Worm (Caenorhabditis elegans) whole organism, L1 larva: ENCODE results near the gene Y41D4B.24.

Experiments
- C04F5.9 ChIP-seq: sonication (generic microtip); optimal IDR thresholded peaks from 2 replicates; lab custom pipeline; 2016; ENCODE audit warnings: missing genetic modification characterization, missing compliant biosample characterization
- C16A3.4 ChIP-seq: fragments of 150-350 bp; optimal IDR thresholded peaks from 2 replicates; lab custom pipeline; 2014; ENCODE audit warnings: missing biosample characterization, missing genetic modification characterization
- F16B12.6 ChIP-seq: fragments of 150-350 bp; optimal IDR thresholded peaks from 2 replicates; lab custom pipeline; 2014; ENCODE audit warnings: missing biosample characterization, missing genetic modification characterization
- aha-1 ChIP-seq: fragments of 150-350 bp; optimal IDR thresholded peaks from 2 replicates; lab custom pipeline; 2014; ENCODE audit warnings: missing biosample characterization, missing genetic modification characterization
- aly-2 ChIP-seq: fragments of 150-350 bp; optimal IDR thresholded peaks from 2 replicates; lab custom pipeline; 2014; ENCODE audit warnings: missing biosample characterization, missing genetic modification characterization
- ama-1 ChIP-seq: fragments of 150-350 bp; optimal IDR thresholded peaks from 2 replicates; lab custom pipeline; 2014
- blmp-1 ChIP-seq: fragments of 150-350 bp; optimal IDR thresholded peaks from 2 replicates; lab custom pipeline; 2014; ENCODE audit warnings: missing biosample characterization, missing genetic modification characterization
- ceh-90 ChIP-seq: sonication (generic microtip); optimal IDR thresholded peaks from 2 replicates; lab custom pipeline; 2016; ENCODE audit warnings: missing genetic modification characterization, missing compliant biosample characterization
- efl-1 ChIP-seq, 4 experiments: fragments of 150-350 bp; optimal IDR thresholded peaks in 3 of 4; peaks in 1 of 4; 1 replicate in 1 of 4; 2 replicates in 3 of 4; lab custom pipeline; 2014; ENCODE audit warnings: missing biosample characterization in 2 of 4, missing genetic modification characterization in 2 of 4, missing genetic modification reagents in 2 of 4
- egl-27 ChIP-seq, 2 experiments: fragments of 150-350 bp in 1 of 2; sonication (generic microtip); optimal IDR thresholded peaks; 3 replicates each; lab custom pipeline; 2017 to 2018; ENCODE audit warnings: missing biosample characterization in 2 of 2, missing genetic modification characterization in 2 of 2, missing genetic modification reagents in 2 of 2
- elt-3 ChIP-seq, 6 experiments: fragments of 150-350 bp in 1 of 6; sonication (generic microtip); optimal IDR thresholded peaks; 2 replicates each; lab custom pipeline; 2017 to 2018; ENCODE audit warnings: missing biosample characterization in 6 of 6, missing genetic modification characterization in 6 of 6, inconsistent platforms in 1 of 6
- fkh-10 ChIP-seq: sonication (generic microtip); optimal IDR thresholded peaks from 2 replicates; lab custom pipeline; 2017; ENCODE audit warnings: missing biosample characterization, missing genetic modification reagents, missing genetic modification characterization
- fkh-4 ChIP-seq: sonication (generic microtip); optimal IDR thresholded peaks from 2 replicates; lab custom pipeline; 2016; ENCODE audit warnings: missing compliant biosample characterization, missing genetic modification characterization, borderline replicate concordance
- fkh-8 ChIP-seq: sonication (generic microtip); optimal IDR thresholded peaks from 2 replicates; lab custom pipeline; 2016; ENCODE audit warnings: mild to moderate bottlenecking, missing genetic modification characterization, missing compliant biosample characterization
- grh-1 ChIP-seq: fragments of 200-800 bp; sonication (Bioruptor generic); IDR thresholded peaks from 2 replicates; pipeline ENCODE4 v1.3.6; 2022; ENCODE audit warnings: missing genetic modification reagents, missing genetic modification characterization, missing compliant biosample characterization
- hlh-17 ChIP-seq: fragments of 200-800 bp; sonication (Bioruptor generic); optimal IDR thresholded peaks from 2 replicates; lab custom pipeline; 2018; ENCODE audit warnings: missing genetic modification characterization, mild to moderate bottlenecking, missing compliant biosample characterization, moderate library complexity, borderline replicate concordance
- jun-1 ChIP-seq: fragments of 150-350 bp; optimal IDR thresholded peaks from 2 replicates; lab custom pipeline; 2014; ENCODE audit warnings: missing biosample characterization, missing genetic modification reagents, missing genetic modification characterization
- lin-15B ChIP-seq: fragments of 150-350 bp; sonication (generic microtip); optimal IDR thresholded peaks from 3 replicates; lab custom pipeline; 2014; ENCODE audit warnings: missing biosample characterization, missing genetic modification characterization
- lsy-2 ChIP-seq, 2 experiments: fragments of 150-350 bp; optimal IDR thresholded peaks; 2 replicates each; lab custom pipeline; 2014; ENCODE audit warnings: missing biosample characterization in 2 of 2, missing genetic modification characterization in 2 of 2
- mef-2 ChIP-seq: fragments of 150-350 bp; optimal IDR thresholded peaks from 2 replicates; lab custom pipeline; 2014; ENCODE audit warnings: missing biosample characterization, missing genetic modification characterization
- nhr-19 ChIP-seq: fragments of 200-800 bp; sonication (Bioruptor generic); conservative IDR thresholded peaks from 2 replicates; pipeline ENCODE4 v1.3.6; 2022; ENCODE audit warnings: missing genetic modification characterization, missing compliant biosample characterization
- nhr-20 ChIP-seq: sonication (generic microtip); optimal IDR thresholded peaks from 2 replicates; lab custom pipeline; 2016; ENCODE audit warnings: mild to moderate bottlenecking, missing genetic modification characterization, missing compliant biosample characterization
- nhr-47 ChIP-seq: sonication (generic microtip); optimal IDR thresholded peaks from 2 replicates; lab custom pipeline; 2016; ENCODE audit warnings: mild to moderate bottlenecking, missing genetic modification characterization, moderate library complexity, missing compliant biosample characterization
- nhr-71 ChIP-seq: sonication (generic microtip); optimal IDR thresholded peaks from 2 replicates; lab custom pipeline; 2016; ENCODE audit warnings: mild to moderate bottlenecking, missing genetic modification characterization, moderate library complexity, missing compliant biosample characterization
- nhr-76 ChIP-seq: sonication (generic microtip); optimal IDR thresholded peaks from 2 replicates; lab custom pipeline; 2017; ENCODE audit warnings: missing biosample characterization, missing genetic modification characterization
- nhr-77 ChIP-seq: fragments of 150-350 bp; optimal IDR thresholded peaks from 2 replicates; lab custom pipeline; 2014; ENCODE audit warnings: missing biosample characterization, missing genetic modification characterization
- nhr-85 ChIP-seq: sonication (generic microtip); peaks from one replicate; lab custom pipeline; 2016; ENCODE audit warnings: missing genetic modification characterization, inconsistent platforms, missing compliant biosample characterization
- pax-3 ChIP-seq: fragments of 200-800 bp; sonication (Bioruptor generic); optimal IDR thresholded peaks from 2 replicates; lab custom pipeline; 2018; ENCODE audit warnings: mild to moderate bottlenecking, missing genetic modification characterization, moderate library complexity, missing compliant biosample characterization
- rnt-1 ChIP-seq: sonication (generic microtip); optimal IDR thresholded peaks from 2 replicates; lab custom pipeline; 2016; ENCODE audit warnings: mild to moderate bottlenecking, missing genetic modification characterization, moderate library complexity, missing compliant biosample characterization
- snu-23 ChIP-seq: sonication (generic microtip); optimal IDR thresholded peaks from 2 replicates; lab custom pipeline; 2016; ENCODE audit warnings: missing genetic modification characterization, missing compliant biosample characterization
- sox-4 ChIP-seq: sonication (generic microtip); optimal IDR thresholded peaks from 2 replicates; lab custom pipeline; 2016; ENCODE audit warnings: missing genetic modification characterization, missing compliant biosample characterization
- sptf-1 ChIP-seq: fragments of 150-350 bp; optimal IDR thresholded peaks from 2 replicates; lab custom pipeline; 2014; ENCODE audit warnings: missing biosample characterization, missing genetic modification characterization
- sup-37 ChIP-seq: fragments of 200-800 bp; sonication (Bioruptor generic); optimal IDR thresholded peaks from 2 replicates; lab custom pipeline; 2018; ENCODE audit warnings: mild to moderate bottlenecking, missing genetic modification characterization, missing compliant biosample characterization
- swsn-7 ChIP-seq: sonication (generic microtip); optimal IDR thresholded peaks from 2 replicates; lab custom pipeline; 2016; ENCODE audit warnings: missing genetic modification characterization, missing compliant biosample characterization
- tbx-2 ChIP-seq: sonication (generic microtip); optimal IDR thresholded peaks from 2 replicates; lab custom pipeline; 2016; ENCODE audit warnings: missing genetic modification characterization, missing compliant biosample characterization
- unc-30 ChIP-seq: sonication (generic microtip); optimal IDR thresholded peaks from 2 replicates; lab custom pipeline; 2017; ENCODE audit warnings: missing biosample characterization, missing genetic modification characterization
- unc-86 ChIP-seq: sonication (generic microtip); optimal IDR thresholded peaks from 2 replicates; lab custom pipeline; 2016; ENCODE audit warnings: missing genetic modification characterization, missing compliant biosample characterization
- zag-1 ChIP-seq: fragments of 150-350 bp; optimal IDR thresholded peaks from 2 replicates; lab custom pipeline; 2014; ENCODE audit warnings: missing biosample characterization, missing genetic modification characterization
- zip-4 ChIP-seq: fragments of 200-800 bp; sonication (Bioruptor generic); optimal IDR thresholded peaks from 2 replicates; lab custom pipeline; 2018; ENCODE audit warnings: mild to moderate bottlenecking, missing genetic modification characterization, moderate library complexity, missing compliant biosample characterization
- ztf-11 ChIP-seq, 2 experiments: sonication (generic microtip); optimal IDR thresholded peaks; 2 replicates each; lab custom pipeline; 2016 to 2017; ENCODE audit warnings: missing genetic modification characterization in 2 of 2, missing biosample characterization in 1 of 2, missing compliant biosample characterization in 1 of 2

Y41D4B.24 gene

ce11 chrIV:1682066-1682465 lies at the start of gene Y41D4B.24:
TSS of gene Y41D4B.24 (minus strand) at chrIV:1682166.
- TF ChIP-seq aly-2, result no peak
- TF ChIP-seq swsn-7 (tag; lab: Kevin White, UChicago), result no peak
- no peak for TF ChIP-seq fkh-10 (GFP tag; lab: Kevin White, UChicago)
- no peak for TF ChIP-seq sptf-1 (tag; lab: Kevin White, UChicago)
- TF ChIP-seq nhr-85 (tag; lab: Kevin White, UChicago), result no peak
- no peak for TF ChIP-seq zip-4 (GFP tag; lab: Kevin White, UChicago)
- TF ChIP-seq blmp-1, result no peak
- TF ChIP-seq C04F5.9, result no peak
- no peak for TF ChIP-seq unc-30 (tag; lab: Kevin White, UChicago)
- no peak for TF ChIP-seq nhr-77 (tag; lab: Kevin White, UChicago)
- no peak for TF ChIP-seq ztf-11 (tag; optimal IDR thresholded peaks at IDR 0.05; lab: Kevin White, UChicago)
- no peak for TF ChIP-seq nhr-19
- no peak for TF ChIP-seq nhr-47 (tag; lab: Kevin White, UChicago)
- no peak for TF ChIP-seq F16B12.6 (tag; lab: Kevin White, UChicago)
- no peak for TF ChIP-seq fkh-8 (tag; lab: Kevin White, UChicago)
- TF ChIP-seq lin-15B, result no peak
- TF ChIP-seq snu-23, result no peak
- TF ChIP-seq nhr-76 (tag; lab: Kevin White, UChicago), result no peak
- TF ChIP-seq zag-1 (tag; lab: Kevin White, UChicago), result no peak
- TF ChIP-seq, all 84 proteins: peak for 0

ce11 chrIV:1727538-1728072 lies 45.6 kb upstream of the Y41D4B.24 start:
- TF ChIP-seq aha-1 (tag; lab: Kevin White, UChicago) (no peak), nhr-85 (tag; lab: Kevin White, UChicago) (peak; percentile 47), nhr-76 (tag; lab: Kevin White, UChicago) (no peak)

ce11 chrIV:1725888-1726287 lies 43.9 kb upstream of the Y41D4B.24 start, which contains the start of gene K08D12.8:
TSS of gene K08D12.8 (plus strand) at chrIV:1726188.
- TF ChIP-seq sptf-1 (tag; lab: Kevin White, UChicago) (no peak), nhr-47 (tag; lab: Kevin White, UChicago) (no peak), rnt-1 (tag; lab: Kevin White, UChicago) (no peak)

ce11 chrIV:1724283-1724682 lies 42.3 kb upstream of the Y41D4B.24 start, which contains the start of gene epic-3:
TSS of gene epic-3 (minus strand) at chrIV:1724383.
- no peak for TF ChIP-seq mef-2 (tag; lab: Kevin White, UChicago)
- TF ChIP-seq efl-1 (optimal IDR thresholded peaks at IDR 0.05; lab: Kevin White, UChicago), result no peak
- TF ChIP-seq efl-1 (GFP tag; optimal IDR thresholded peaks at IDR 0.05 in 1 of 2; lab: Kevin White, UChicago), result peak in 1 of 2 experiments; percentile 85
- no peak for TF ChIP-seq sox-4

DNA sequence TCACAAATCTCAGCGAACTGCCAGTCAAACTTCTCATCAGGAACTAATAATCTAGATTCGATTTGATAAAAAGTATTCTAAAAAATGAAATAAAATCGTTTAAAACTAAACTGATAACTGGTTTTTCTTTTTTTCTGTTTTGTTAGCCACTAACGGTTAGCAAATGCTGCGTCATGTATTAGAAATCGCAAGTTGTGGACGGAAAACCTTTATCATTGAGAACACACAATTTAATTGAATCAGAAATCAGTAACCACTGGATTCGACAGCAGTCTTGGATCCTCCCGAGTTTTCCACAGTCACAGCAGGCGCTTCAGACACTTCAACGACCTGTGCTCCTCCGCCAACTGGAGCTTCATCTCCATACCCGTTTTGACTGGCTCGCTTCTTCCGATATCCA lies 41.0 kb upstream of the Y41D4B.24 start:
- TF ChIP-seq ama-1 (lab: Kevin White, UChicago) (no peak), pax-3 (no peak), nhr-47 (tag; lab: Kevin White, UChicago) (peak; percentile 11), ceh-90 (no peak), nhr-71 (tag; lab: Kevin White, UChicago) (peak; percentile 25), unc-86 (no peak), hlh-17 (GFP tag; lab: Kevin White, UChicago) (no peak), fkh-4 (tag; lab: Kevin White, UChicago) (no peak), elt-3 (tag; optimal IDR thresholded peaks at IDR 0.05; lab: Kevin White, UChicago) (peak in 1 of 6 experiments; percentile 18), C16A3.4 (tag; lab: Kevin White, UChicago) (no peak), egl-27 (tag; optimal IDR thresholded peaks at IDR 0.05; lab: Kevin White, UChicago) (no peak), nhr-20 (peak; percentile 12), lsy-2 (tag; optimal IDR thresholded peaks at IDR 0.05; lab: Kevin White, UChicago) (no peak), jun-1 (tag; lab: Kevin White, UChicago) (no peak), aly-2 (peak; percentile 95), F16B12.6 (tag; lab: Kevin White, UChicago) (no peak), mef-2 (tag; lab: Kevin White, UChicago) (no peak), sup-37 (GFP tag; lab: Kevin White, UChicago) (no peak), efl-1 (optimal IDR thresholded peaks at IDR 0.05; lab: Kevin White, UChicago) (no peak), efl-1 (GFP tag; optimal IDR thresholded peaks at IDR 0.05 in 1 of 2; lab: Kevin White, UChicago) (peak in 1 of 2 experiments; percentile 72), grh-1 (GFP tag; lab: Robert Waterston, UW) (0 out of 2 replicates have a peak, but pooled peaks have one; percentile 31), tbx-2 (tag; lab: Kevin White, UChicago) (no peak)
